Fruit fly (Drosophila melanogaster): ENCODE results near the gene yellow-e.

The yellow-e gene

dm6 chr3R:13366561-13367518 lies 48.2 kb downstream of the yellow-e start, which contains the start of gene Elp6 (continued):
- TF ChIP-seq CG10669 (GFP tag; optimal IDR thresholded peaks at IDR 0.05) = peak; percentile 78
- peak; percentile 88 for TF ChIP-seq CG10631 (GFP tag; optimal IDR thresholded peaks at IDR 0.05)
- peak; percentile 78 for TF ChIP-seq Ets21C (GFP tag; optimal IDR thresholded peaks at IDR 0.05)
- TF ChIP-seq fkh (GFP tag; optimal IDR thresholded peaks at IDR 0.05) = peak; percentile 50
- peak; percentile 74 for TF ChIP-seq Lpt (GFP tag; optimal IDR thresholded peaks at IDR 0.05)
- peak in 1 of 2 experiments; percentile 93 for TF ChIP-seq salr (GFP tag; optimal IDR thresholded peaks at IDR 0.05)
- peak; percentile 82 for TF ChIP-seq acj6 (GFP tag; optimal IDR thresholded peaks at IDR 0.05)
- peak; percentile 80 for TF ChIP-seq CG6792 (GFP tag; optimal IDR thresholded peaks at IDR 0.05)
- peak; percentile 82 for TF ChIP-seq CG8632 (GFP tag; optimal IDR thresholded peaks at IDR 0.05)
- peak; percentile 60 for TF ChIP-seq Blimp-1 (GFP tag; optimal IDR thresholded peaks at IDR 0.05)
- TF ChIP-seq topi (GFP tag; optimal IDR thresholded peaks at IDR 0.05) = peak; percentile 89
- TF ChIP-seq esn (GFP tag; optimal IDR thresholded peaks at IDR 0.05) = peak; percentile 94
- TF ChIP-seq Gug (GFP tag; IDR thresholded peaks at IDR 0.05) = peak; percentile 60
- peak; percentile 84 for TF ChIP-seq cyc (GFP tag; optimal IDR thresholded peaks at IDR 0.05)
- TF ChIP-seq dsx (GFP tag; optimal IDR thresholded peaks at IDR 0.05; ENCODE audit: poor library complexity, severe bottlenecking) = peak; percentile 54
- peak; percentile 66 for TF ChIP-seq CG3032 (tag; optimal IDR thresholded peaks at IDR 0.05)
- peak; percentile 79 for TF ChIP-seq CG6808 (GFP tag; optimal IDR thresholded peaks at IDR 0.05)
- peak in 1 of 2 experiments; percentile 73 for TF ChIP-seq ss (GFP tag; optimal IDR thresholded peaks at IDR 0.05)
- no peak for TF ChIP-seq CG9139 (GFP tag; optimal IDR thresholded peaks at IDR 0.05)
- peak; percentile 79 for TF ChIP-seq spab (GFP tag; optimal IDR thresholded peaks at IDR 0.05)
- peak; percentile 87 for TF ChIP-seq Hr39 (GFP tag; optimal IDR thresholded peaks at IDR 0.05)
- TF ChIP-seq CG16779 (tag; optimal IDR thresholded peaks at IDR 0.05) = peak; percentile 21
- TF ChIP-seq fd85E (GFP tag; optimal IDR thresholded peaks at IDR 0.05) = no peak
- TF ChIP-seq CG6854 (GFP tag; optimal IDR thresholded peaks at IDR 0.05) = peak; percentile 31
- peak; percentile 84 for TF ChIP-seq net (GFP tag; optimal IDR thresholded peaks at IDR 0.05)
- TF ChIP-seq Eip75B (GFP tag; optimal IDR thresholded peaks at IDR 0.05) = peak; percentile 90
- peak; percentile 95 for TF ChIP-seq Eip78C (GFP tag)
- TF ChIP-seq Met (GFP tag; optimal IDR thresholded peaks at IDR 0.05) = peak; percentile 85
- peak; percentile 88 for TF ChIP-seq lz (GFP tag; optimal IDR thresholded peaks at IDR 0.05)
- TF ChIP-seq CG4318 (GFP tag; optimal IDR thresholded peaks at IDR 0.05) = peak; percentile 81
- TF ChIP-seq CG32006 (GFP tag; optimal IDR thresholded peaks at IDR 0.05) = peak; percentile 92
- peak; percentile 29; the same call in 1 of the 2 replicates for TF ChIP-seq CG11294 (GFP tag; IDR thresholded peaks at IDR 0.05)
- TF ChIP-seq achi (GFP tag; optimal IDR thresholded peaks at IDR 0.05) = peak; percentile 85
- peak; percentile 86 for TF ChIP-seq CG3919 (GFP tag; optimal IDR thresholded peaks at IDR 0.05)
- peak; percentile 72 for TF ChIP-seq fd59A (GFP tag; optimal IDR thresholded peaks at IDR 0.05)
- TF ChIP-seq CG11902 (GFP tag; optimal IDR thresholded peaks at IDR 0.05) = peak; percentile 75
- peak; percentile 79 for TF ChIP-seq CG6276 (GFP tag; optimal IDR thresholded peaks at IDR 0.05)
- TF ChIP-seq Eip93F (GFP tag; optimal IDR thresholded peaks at IDR 0.05) = no peak

Measured in whole organism, prepupa.